Fruit fly (Drosophila melanogaster) Kc167 (cell line): Measurements from ENCODE around the gene pigeon.

ENCODE experiments used
- Myc ChIP-seq: fragments of >200 bp; optimal IDR thresholded peaks from 2 replicates; lab custom pipeline; 2017; ENCODE audit warnings: missing external identifiers
- h ChIP-seq: fragments of >200 bp; optimal IDR thresholded peaks from 3 replicates; lab custom pipeline; 2018; ENCODE audit warnings: missing external identifiers
- ttk ChIP-seq: sonication (Bioruptor generic); optimal IDR thresholded peaks from 2 replicates; lab custom pipeline; 2017; ENCODE audit warnings: missing external identifiers

DNA sequence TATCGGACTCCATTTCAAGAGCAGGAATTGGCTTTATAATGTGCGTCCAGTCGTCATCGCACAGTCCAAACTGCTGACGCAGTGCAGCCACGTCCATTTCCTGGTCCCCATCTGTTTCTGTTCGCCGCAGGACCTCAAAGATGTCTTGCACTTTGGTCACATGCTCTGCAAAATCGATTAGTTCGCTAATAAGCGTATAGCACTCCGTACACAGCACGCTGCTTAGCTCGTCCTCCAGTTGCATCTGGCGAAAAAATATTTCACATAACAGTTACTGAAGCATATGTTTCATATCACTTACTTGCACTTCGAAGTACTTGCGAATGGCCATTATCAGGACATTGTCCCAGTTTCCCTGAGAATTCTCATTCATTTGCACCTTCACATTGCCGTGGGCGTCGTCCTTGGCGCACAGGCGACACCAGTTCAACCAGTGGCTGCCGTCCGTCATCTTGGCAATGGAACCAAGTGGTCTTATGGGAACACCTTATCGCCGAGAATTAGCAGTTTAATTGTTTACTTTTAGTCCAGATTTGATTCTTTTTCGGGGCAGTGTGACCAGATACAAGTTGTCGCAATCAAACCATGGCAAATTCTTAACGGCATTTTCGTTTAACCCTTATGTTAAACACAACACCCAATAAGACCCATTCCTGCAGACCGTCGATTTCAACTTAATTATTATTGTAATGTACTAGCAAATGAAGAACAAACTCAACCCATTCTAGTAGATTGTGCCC is 4.5 kb upstream of the pigeon start, which contains the start of gene CG17568:
- TF ChIP-seq h (lab: Kevin White, UChicago) (no peak), Myc (lab: Kevin White, UChicago) (no peak), ttk (lab: Kevin White, UChicago) (no peak)
